Worm (Caenorhabditis elegans) whole organism, L3 larva: Measurements from ENCODE around the gene cdh-12.

ENCODE experiments used
- R02D3.7 ChIP-seq: fragments of 150-350 bp; optimal IDR thresholded peaks from 2 replicates; lab custom pipeline; 2014; ENCODE audit warnings: missing biosample characterization, missing genetic modification characterization
- ZK546.5 ChIP-seq: sonication (generic microtip); optimal IDR thresholded peaks from 2 replicates; lab custom pipeline; 2017; ENCODE audit warnings: missing biosample characterization, missing genetic modification characterization
- aly-2 ChIP-seq: fragments of 150-350 bp; optimal IDR thresholded peaks from 2 replicates; lab custom pipeline; 2014; ENCODE audit warnings: missing biosample characterization, missing genetic modification characterization
- ama-1 ChIP-seq: fragments of 150-350 bp; optimal IDR thresholded peaks from 2 replicates; lab custom pipeline; 2018
- ceh-16 ChIP-seq: sonication (generic microtip); optimal IDR thresholded peaks from 2 replicates; lab custom pipeline; 2017; ENCODE audit warnings: missing biosample characterization, missing genetic modification characterization
- ceh-28 ChIP-seq: fragments of 150-350 bp; optimal IDR thresholded peaks from 2 replicates; lab custom pipeline; 2014; ENCODE audit warnings: missing biosample characterization, missing genetic modification reagents, missing genetic modification characterization
- ceh-9 ChIP-seq: sonication (generic microtip); optimal IDR thresholded peaks from 2 replicates; lab custom pipeline; 2018; ENCODE audit warnings: missing biosample characterization, missing genetic modification characterization
- daf-12 ChIP-seq: fragments of 150-350 bp; optimal IDR thresholded peaks from 2 replicates; lab custom pipeline; 2014; ENCODE audit warnings: missing biosample characterization, missing genetic modification reagents, missing genetic modification characterization
- egl-27 ChIP-seq: sonication (generic microtip); optimal IDR thresholded peaks from 4 replicates; lab custom pipeline; 2017; ENCODE audit warnings: missing biosample characterization, missing genetic modification reagents, missing genetic modification characterization
- egl-5 ChIP-seq: fragments of 150-350 bp; optimal IDR thresholded peaks from 2 replicates; lab custom pipeline; 2017; ENCODE audit warnings: missing biosample characterization, missing genetic modification reagents, missing genetic modification characterization, inconsistent platforms
- elt-1 ChIP-seq: fragments of 150-350 bp; optimal IDR thresholded peaks from 2 replicates; lab custom pipeline; 2014; ENCODE audit warnings: missing biosample characterization, missing genetic modification characterization
- elt-2 ChIP-seq: sonication (generic microtip); optimal IDR thresholded peaks from 2 replicates; lab custom pipeline; 2016; ENCODE audit warnings: missing genetic modification reagents, mild to moderate bottlenecking, missing genetic modification characterization, missing compliant biosample characterization
- eor-1 ChIP-seq, 2 experiments: fragments of 150-350 bp; optimal IDR thresholded peaks; 2 replicates each; lab custom pipeline; 2014 to 2018; ENCODE audit warnings: missing biosample characterization in 2 of 2, missing genetic modification characterization in 2 of 2
- hmg-11 ChIP-seq: sonication (generic microtip); optimal IDR thresholded peaks from 2 replicates; lab custom pipeline; 2016; ENCODE audit warnings: missing genetic modification characterization, missing compliant biosample characterization
- jun-1 ChIP-seq: fragments of 150-350 bp; optimal IDR thresholded peaks from 2 replicates; lab custom pipeline; 2014; ENCODE audit warnings: missing biosample characterization, missing genetic modification reagents, missing genetic modification characterization
- lin-15B ChIP-seq: fragments of 150-350 bp; optimal IDR thresholded peaks from 2 replicates; lab custom pipeline; 2014; ENCODE audit warnings: missing biosample characterization, missing genetic modification characterization
- lsy-12 ChIP-seq: sonication (generic microtip); optimal IDR thresholded peaks from 2 replicates; lab custom pipeline; 2016; ENCODE audit warnings: mild to moderate bottlenecking, missing genetic modification characterization, missing compliant biosample characterization
- mdl-1 ChIP-seq: fragments of 150-350 bp; optimal IDR thresholded peaks from 2 replicates; lab custom pipeline; 2014; ENCODE audit warnings: missing biosample characterization, missing genetic modification characterization
- mml-1 ChIP-seq: fragments of 150-350 bp; sonication (generic microtip); optimal IDR thresholded peaks from 3 replicates; lab custom pipeline; 2014; ENCODE audit warnings: missing biosample characterization, missing genetic modification characterization
- nfya-1 ChIP-seq: sonication (generic microtip); optimal IDR thresholded peaks from 2 replicates; lab custom pipeline; 2017; ENCODE audit warnings: missing genetic modification characterization, mild to moderate bottlenecking, missing compliant biosample characterization, antibody characterized with exemption, moderate library complexity; ENCODE audit not compliant: insufficient read depth
- nhr-12 ChIP-seq: fragments of 150-350 bp; optimal IDR thresholded peaks from 2 replicates; lab custom pipeline; 2014; ENCODE audit warnings: missing biosample characterization, missing genetic modification characterization
- nhr-23 ChIP-seq: fragments of 150-350 bp; optimal IDR thresholded peaks from 2 replicates; lab custom pipeline; 2014; ENCODE audit warnings: missing biosample characterization, missing genetic modification reagents, missing genetic modification characterization
- nhr-237 ChIP-seq: fragments of 150-350 bp; optimal IDR thresholded peaks from 2 replicates; lab custom pipeline; 2014; ENCODE audit warnings: missing biosample characterization, missing genetic modification characterization
- nhr-25 ChIP-seq: sonication (generic microtip); optimal IDR thresholded peaks from 2 replicates; lab custom pipeline; 2017; ENCODE audit warnings: missing biosample characterization, missing genetic modification characterization
- nhr-28 ChIP-seq: fragments of 150-350 bp; optimal IDR thresholded peaks from 2 replicates; lab custom pipeline; 2014; ENCODE audit warnings: missing biosample characterization, missing genetic modification characterization
- nhr-43 ChIP-seq: sonication (generic microtip); optimal IDR thresholded peaks from 2 replicates; lab custom pipeline; 2016; ENCODE audit warnings: mild to moderate bottlenecking, missing genetic modification characterization, missing compliant biosample characterization; ENCODE audit not compliant: poor library complexity, severe bottlenecking
- nhr-76 ChIP-seq: fragments of 150-350 bp; sonication (generic microtip); optimal IDR thresholded peaks from 5 replicates; lab custom pipeline; 2014; ENCODE audit warnings: missing biosample characterization, missing genetic modification characterization
- pha-4 ChIP-seq: fragments of 150-350 bp; optimal IDR thresholded peaks from 2 replicates; lab custom pipeline; 2014; ENCODE audit warnings: missing biosample characterization, missing genetic modification reagents, missing genetic modification characterization
- sea-2 ChIP-seq: fragments of 150-350 bp; sonication (generic microtip); optimal IDR thresholded peaks from 4 replicates; lab custom pipeline; 2014; ENCODE audit warnings: missing biosample characterization, missing genetic modification reagents, missing genetic modification characterization
- skn-1 ChIP-seq: fragments of 150-350 bp; optimal IDR thresholded peaks from 2 replicates; lab custom pipeline; 2014; ENCODE audit warnings: missing biosample characterization, missing genetic modification characterization
- snpc-4 ChIP-seq: fragments of 150-350 bp; optimal IDR thresholded peaks from 2 replicates; lab custom pipeline; 2014; ENCODE audit warnings: missing biosample characterization, missing genetic modification characterization
- unc-62 ChIP-seq: fragments of 150-350 bp; sonication (generic microtip); optimal IDR thresholded peaks from 4 replicates; lab custom pipeline; 2014; ENCODE audit warnings: missing biosample characterization, missing genetic modification reagents, missing genetic modification characterization
- zag-1 ChIP-seq: fragments of 150-350 bp; optimal IDR thresholded peaks from 2 replicates; lab custom pipeline; 2014; ENCODE audit warnings: missing biosample characterization, missing genetic modification characterization
- ztf-11 ChIP-seq: fragments of 150-350 bp; optimal IDR thresholded peaks from 2 replicates; lab custom pipeline; 2014; ENCODE audit warnings: missing biosample characterization, missing genetic modification characterization

cdh-12 gene

DNA sequence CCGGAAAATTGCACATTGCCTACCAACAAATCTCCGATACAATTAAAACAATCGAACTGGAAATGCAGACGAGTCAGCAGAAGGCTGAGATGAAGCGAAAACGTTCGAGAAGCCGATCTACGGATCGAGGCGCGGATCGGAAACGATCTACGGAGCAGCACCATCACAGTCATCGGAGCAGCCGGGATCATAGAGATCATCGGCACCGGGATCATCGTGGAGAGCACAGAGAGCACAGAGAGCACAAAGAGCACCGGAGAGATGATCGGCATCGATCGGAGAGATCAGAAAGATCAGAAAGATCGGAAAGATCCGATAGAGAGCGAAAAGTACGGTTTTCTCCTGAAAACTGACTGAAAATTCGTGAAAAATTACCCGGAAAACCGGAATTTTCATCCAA lies 53.6 kb downstream of the cdh-12 start:
- TF ChIP-seq mdl-1 (tag; lab: Kevin White, UChicago) (no peak), aly-2 (tag; lab: Kevin White, UChicago) (no peak), eor-1 (tag; optimal IDR thresholded peaks at IDR 0.05; lab: Kevin White, UChicago) (no peak), R02D3.7 (no peak), nhr-12 (tag; lab: Kevin White, UChicago) (no peak), nhr-237 (no peak), mml-1 (tag; lab: Kevin White, UChicago) (no peak), ceh-28 (tag; lab: Kevin White, UChicago) (no peak), sea-2 (GFP tag; lab: Kevin White, UChicago) (no peak), elt-1 (tag; lab: Kevin White, UChicago) (no peak), daf-12 (tag; lab: Kevin White, UChicago) (no peak), elt-2 (tag; lab: Kevin White, UChicago) (no peak), egl-5 (tag; lab: Kevin White, UChicago) (no peak), nhr-76 (tag; lab: Kevin White, UChicago) (no peak), ama-1 (no peak), lin-15B (no peak), zag-1 (tag; lab: Kevin White, UChicago) (no peak), lsy-12 (tag; lab: Kevin White, UChicago) (no peak), nhr-28 (no peak)

DNA sequence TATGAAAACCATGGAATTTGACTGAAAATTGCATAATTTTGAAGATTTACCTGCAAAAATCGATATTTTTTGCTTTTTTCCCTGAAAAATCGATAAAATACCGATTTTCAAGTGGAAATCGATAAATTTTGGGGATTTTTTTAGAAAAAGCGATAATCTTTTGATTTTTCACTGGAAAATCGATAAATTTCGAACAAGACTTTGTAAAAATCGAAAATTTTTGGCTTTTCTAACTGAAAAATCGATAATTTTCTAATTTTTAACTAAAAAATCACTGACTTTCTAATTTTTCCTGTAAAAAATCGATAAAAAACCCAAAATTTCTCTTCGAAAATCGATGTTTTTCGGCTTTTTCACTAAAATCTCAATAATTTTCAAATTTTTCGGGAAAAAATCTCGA lies 54.5 kb downstream of the cdh-12 start:
- TF ChIP-seq ceh-28 (tag; lab: Kevin White, UChicago): peak; percentile 81
- no peak for TF ChIP-seq unc-62 (GFP tag; lab: Kevin White, UChicago)

DNA sequence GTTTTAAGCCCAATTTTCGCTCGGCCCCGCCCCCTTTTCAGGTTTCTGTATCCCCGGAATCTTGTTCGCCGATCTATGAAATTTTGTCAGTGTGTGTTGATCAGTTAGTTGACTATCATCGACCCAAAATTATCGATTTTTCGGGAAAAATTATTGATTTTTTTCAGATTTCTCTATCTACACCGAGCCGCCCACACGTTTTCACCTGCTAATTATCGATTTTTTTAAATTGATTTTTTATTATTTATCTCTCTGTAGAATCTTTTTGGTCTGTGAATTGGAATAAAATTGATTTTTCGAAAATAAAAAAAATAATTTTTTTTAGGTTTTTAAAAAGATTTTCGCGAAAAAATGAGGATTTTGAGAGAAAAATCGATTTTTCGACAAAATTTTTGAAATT lies 55.2 kb downstream of the cdh-12 start:
- no peak for TF ChIP-seq snpc-4 (tag; lab: Kevin White, UChicago)
- peak; percentile 83 for TF ChIP-seq ceh-28 (tag; lab: Kevin White, UChicago)
- no peak for TF ChIP-seq aly-2 (tag; lab: Kevin White, UChicago)
- TF ChIP-seq R02D3.7: no peak
- no peak for TF ChIP-seq ztf-11 (tag; lab: Kevin White, UChicago)
- TF ChIP-seq ama-1: no peak
- TF ChIP-seq daf-12 (tag; lab: Kevin White, UChicago): no peak
- no peak for TF ChIP-seq egl-27

DNA sequence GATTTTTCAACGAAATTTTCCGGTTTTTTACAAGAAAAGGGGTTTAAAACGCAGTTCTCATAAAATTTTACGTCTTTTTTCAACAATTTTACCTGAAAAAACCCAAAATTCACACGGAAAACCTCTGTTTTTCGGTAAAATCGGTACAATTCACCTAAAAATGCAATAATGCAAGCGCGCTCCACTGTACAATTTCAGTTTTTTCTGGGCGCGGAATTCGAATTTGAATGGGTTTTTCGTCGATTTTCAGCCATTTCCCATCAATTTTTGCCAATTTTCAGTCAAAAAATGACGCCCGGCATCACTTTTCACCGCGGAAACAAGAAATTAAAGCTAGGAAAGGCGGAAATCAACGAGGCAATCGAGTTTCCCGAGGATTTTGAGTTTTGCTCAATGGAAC lies 56.0 kb downstream of the cdh-12 start, which contains the start of gene orc-3:
orc-3 (plus strand) TSS at position 282 of the 400 bp plus-strand sequence.
- TF ChIP-seq nhr-25 (peak; percentile 9), nfya-1 (tag; lab: Kevin White, UChicago) (peak; percentile 6), hmg-11 (tag; lab: Kevin White, UChicago) (peak; percentile 24), R02D3.7 (no peak), nhr-43 (tag; lab: Kevin White, UChicago) (no peak), ztf-11 (tag; lab: Kevin White, UChicago) (no peak), sea-2 (GFP tag; lab: Kevin White, UChicago) (no peak), egl-5 (tag; lab: Kevin White, UChicago) (peak; percentile 61), lin-15B (peak; percentile 67), ZK546.5 (tag; lab: Kevin White, UChicago) (no peak), pha-4 (tag; lab: Kevin White, UChicago) (peak; percentile 32), nhr-23 (tag; lab: Kevin White, UChicago) (no peak), skn-1 (tag; lab: Kevin White, UChicago) (no peak), ceh-16 (tag; lab: Kevin White, UChicago) (no peak), mdl-1 (tag; lab: Kevin White, UChicago) (no peak)

DNA sequence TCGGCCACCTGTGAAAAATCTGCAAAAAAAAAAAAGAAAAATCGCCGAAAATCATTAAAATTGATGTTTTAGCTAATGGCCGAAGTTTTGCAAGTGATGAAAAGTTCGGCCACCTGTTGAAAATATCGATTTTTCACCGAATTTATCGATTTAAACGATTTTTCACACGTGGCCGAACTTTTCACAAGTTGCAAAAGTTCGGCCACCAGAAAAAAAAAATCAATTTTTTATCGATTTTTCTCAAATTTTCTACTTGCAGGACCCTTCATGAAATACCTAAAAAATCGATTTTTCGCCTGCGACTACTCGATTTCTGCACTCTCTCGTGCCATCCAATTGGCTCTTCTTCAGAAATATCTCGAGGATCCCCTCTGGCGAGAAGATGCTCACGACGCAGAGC lies 58.8 kb downstream of the cdh-12 start:
- TF ChIP-seq ceh-9 (tag; lab: Kevin White, UChicago) (no peak), zag-1 (tag; lab: Kevin White, UChicago) (no peak), jun-1 (tag; lab: Kevin White, UChicago) (no peak), pha-4 (tag; lab: Kevin White, UChicago) (no peak), ceh-28 (tag; lab: Kevin White, UChicago) (peak; percentile 62)
